Worm (Caenorhabditis elegans) whole organism, midembryonic: ENCODE data around the gene W09D6.5.

Source experiments
- T22C8.4 ChIP-seq: fragments of 200-800 bp; sonication (Bioruptor generic); IDR thresholded peaks from 2 replicates; pipeline ENCODE4 v1.3.6; 2022; ENCODE audit warnings: missing genetic modification characterization, missing compliant biosample characterization
- cog-1 ChIP-seq: sonication (generic microtip); optimal IDR thresholded peaks from 2 replicates; lab custom pipeline; 2016; ENCODE audit warnings: missing genetic modification characterization, missing compliant biosample characterization
- flt-1 ChIP-seq: fragments of 200-800 bp; sonication (Bioruptor generic); IDR thresholded peaks from 2 replicates; pipeline ENCODE4 v1.3.6; 2022; ENCODE audit warnings: missing genetic modification characterization, missing compliant biosample characterization
- klf-2 ChIP-seq: fragments of 200-800 bp; sonication (Bioruptor generic); conservative IDR thresholded peaks from 2 replicates; pipeline ENCODE4 v1.3.6; 2022; ENCODE audit warnings: missing genetic modification reagents, missing genetic modification characterization, missing compliant biosample characterization
- med-1 ChIP-seq: sonication (generic microtip); optimal IDR thresholded peaks from 2 replicates; lab custom pipeline; 2017; ENCODE audit warnings: missing genetic modification characterization, mild to moderate bottlenecking, missing compliant biosample characterization, antibody characterized with exemption, missing genetic modification reagents; ENCODE audit not compliant: insufficient read depth
- ref-1 ChIP-seq: fragments of 200-800 bp; sonication (Bioruptor generic); conservative IDR thresholded peaks from 2 replicates; pipeline ENCODE4 v1.3.6; 2022; ENCODE audit warnings: missing genetic modification reagents, missing genetic modification characterization, missing compliant biosample characterization
- tab-1 ChIP-seq: fragments of 200-800 bp; sonication (Bioruptor generic); IDR thresholded peaks from 2 replicates; pipeline ENCODE4 v1.3.6; 2022; ENCODE audit warnings: missing genetic modification characterization, missing compliant biosample characterization
- ztf-23 ChIP-seq: fragments of 200-800 bp; sonication (Bioruptor generic); IDR thresholded peaks from 2 replicates; pipeline ENCODE4 v1.3.6; 2022; ENCODE audit warnings: missing genetic modification reagents, missing genetic modification characterization, missing compliant biosample characterization
- ztf-29 ChIP-seq: fragments of 200-800 bp; sonication (Bioruptor generic); IDR thresholded peaks from 2 replicates; pipeline ENCODE4 v1.3.6; 2022; ENCODE audit warnings: missing genetic modification reagents, missing genetic modification characterization, missing compliant biosample characterization

W09D6.5 gene

ce11 chrIII:11138922-11139321 lies 50.6 kb downstream of the W09D6.5 start, which contains the start of gene fbxa-128:
Gene fbxa-128 (minus strand): TSS chrIII:11139113.
- TF ChIP-seq ztf-23 (GFP tag; lab: Robert Waterston, UW) (no peak), flt-1 (GFP tag; lab: Robert Waterston, UW) (no peak), med-1 (no peak), klf-2 (GFP tag; lab: Robert Waterston, UW) (no peak), tab-1 (GFP tag; lab: Robert Waterston, UW) (no peak), ref-1 (GFP tag; lab: Robert Waterston, UW) (no peak), T22C8.4 (no peak), ztf-29 (GFP tag; lab: Robert Waterston, UW) (no peak), cog-1 (tag; lab: Kevin White, UChicago) (no peak)
